Fruit fly (Drosophila melanogaster) whole organism, pupa: ENCODE data around the gene His3.3B.

Source experiments
- CG10348 ChIP-seq: fragments of 200-800 bp; sonication (Bioruptor generic); IDR thresholded peaks from 2 replicates; pipeline ENCODE4 v1.3.6; 2022; ENCODE audit warnings: missing biosample characterization, missing genetic modification characterization
- CG12605 ChIP-seq: fragments of 200-800 bp; sonication (Bioruptor generic); IDR thresholded peaks from 2 replicates; pipeline ENCODE4 v1.3.6; 2022; ENCODE audit warnings: missing biosample characterization, missing genetic modification characterization
- CG13204 ChIP-seq: fragments of 200-800 bp; sonication (Bioruptor generic); optimal IDR thresholded peaks from 2 replicates; lab custom pipeline; 2018; ENCODE audit warnings: missing biosample characterization, mild to moderate bottlenecking, missing genetic modification characterization, moderate library complexity
- CG14655 ChIP-seq: fragments of 200-800 bp; sonication (Bioruptor generic); optimal IDR thresholded peaks from 3 replicates; lab custom pipeline; 2017; ENCODE audit warnings: mild to moderate bottlenecking, missing biosample characterization, missing genetic modification reagents, missing genetic modification characterization
- CG15710 ChIP-seq: fragments of 200-800 bp; sonication (Bioruptor generic); optimal IDR thresholded peaks from 2 replicates; lab custom pipeline; 2018; ENCODE audit warnings: missing biosample characterization, mild to moderate bottlenecking, missing genetic modification characterization, moderate library complexity
- CG17806 ChIP-seq: fragments of 200-800 bp; sonication (Bioruptor generic); optimal IDR thresholded peaks from 2 replicates; lab custom pipeline; 2018; ENCODE audit warnings: missing biosample characterization, mild to moderate bottlenecking, missing genetic modification characterization, moderate library complexity
- CG32121 ChIP-seq: fragments of 200-800 bp; sonication (Bioruptor generic); IDR thresholded peaks from 2 replicates; pipeline ENCODE4 v1.3.6; 2022; ENCODE audit warnings: missing biosample characterization, missing genetic modification characterization
- CG34367 ChIP-seq: fragments of 200-800 bp; sonication (Bioruptor generic); optimal IDR thresholded peaks from 2 replicates; lab custom pipeline; 2018; ENCODE audit warnings: missing biosample characterization, mild to moderate bottlenecking, missing genetic modification characterization
- CG4496 ChIP-seq: fragments of 200-800 bp; sonication (Bioruptor generic); IDR thresholded peaks from 3 replicates; pipeline ENCODE4 v1.3.6; 2022; ENCODE audit warnings: missing biosample characterization, missing genetic modification characterization
- CG8159 ChIP-seq: fragments of 200-800 bp; sonication (Bioruptor generic); optimal IDR thresholded peaks from 3 replicates; lab custom pipeline; 2018; ENCODE audit warnings: missing biosample characterization, mild to moderate bottlenecking, missing genetic modification characterization, moderate library complexity
- CG8301 ChIP-seq: fragments of 200-800 bp; sonication (Bioruptor generic); optimal IDR thresholded peaks from 2 replicates; lab custom pipeline; 2018; ENCODE audit warnings: missing biosample characterization, mild to moderate bottlenecking, missing genetic modification characterization
- CG9948 ChIP-seq: fragments of 200-800 bp; sonication (Bioruptor generic); optimal IDR thresholded peaks from 2 replicates; lab custom pipeline; 2018; ENCODE audit warnings: missing biosample characterization, mild to moderate bottlenecking, missing genetic modification characterization, moderate library complexity
- D1 ChIP-seq: fragments of 200-800 bp; sonication (Bioruptor generic); optimal IDR thresholded peaks from 2 replicates; lab custom pipeline; 2018; ENCODE audit warnings: missing biosample characterization, mild to moderate bottlenecking, missing genetic modification characterization, moderate library complexity
- EcR ChIP-seq: fragments of 200-800 bp; sonication (Bioruptor generic); optimal IDR thresholded peaks from 3 replicates; lab custom pipeline; 2019; ENCODE audit warnings: missing biosample characterization, missing genetic modification characterization, mild to moderate bottlenecking, moderate library complexity, missing genetic modification reagents
- Ets98B ChIP-seq: fragments of 200-800 bp; sonication (Bioruptor generic); IDR thresholded peaks from 2 replicates; pipeline ENCODE4 v1.3.6; 2022; ENCODE audit warnings: missing biosample characterization, missing genetic modification characterization
- Pif1A ChIP-seq: fragments of 200-800 bp; sonication (Bioruptor generic); optimal IDR thresholded peaks from 3 replicates; lab custom pipeline; 2016; ENCODE audit warnings: missing biosample characterization, missing genetic modification characterization
- Pif1B ChIP-seq: fragments of 200-800 bp; sonication (Bioruptor generic); optimal IDR thresholded peaks from 3 replicates; lab custom pipeline; 2016; ENCODE audit warnings: missing biosample characterization, missing genetic modification characterization
- Snoo ChIP-seq: fragments of 200-800 bp; sonication (Bioruptor generic); optimal IDR thresholded peaks from 3 replicates; lab custom pipeline; 2017; ENCODE audit warnings: missing biosample characterization, mild to moderate bottlenecking, missing genetic modification characterization, inconsistent platforms
- fd96Ca ChIP-seq: fragments of 200-800 bp; sonication (Bioruptor generic); IDR thresholded peaks from 3 replicates; pipeline ENCODE4 v1.3.6; 2022; ENCODE audit warnings: missing biosample characterization, missing genetic modification characterization
- gl ChIP-seq: fragments of 200-800 bp; sonication (Bioruptor generic); optimal IDR thresholded peaks from 2 replicates; lab custom pipeline; 2018; ENCODE audit warnings: missing biosample characterization, mild to moderate bottlenecking, missing genetic modification characterization
- rn ChIP-seq: fragments of 200-800 bp; sonication (Bioruptor generic); IDR thresholded peaks from 2 replicates; pipeline ENCODE4 v1.3.6; 2022; ENCODE audit warnings: missing biosample characterization, missing genetic modification characterization

Gene His3.3B

dm6 chrX:9168273-9168672 is 11.8 kb upstream of the His3.3B start:
- TF ChIP-seq CG34367 (tag; lab: Kevin White, UChicago) (no peak), CG10348 (GFP tag; lab: Robert Waterston, UW) (no peak), CG12605 (GFP tag; lab: Robert Waterston, UW) (no peak), EcR (no peak), CG9948 (tag; lab: Kevin White, UChicago) (no peak), Pif1B (GFP tag; lab: Kevin White, UChicago) (no peak), fd96Ca (GFP tag; lab: Robert Waterston, UW) (no peak), Ets98B (no peak), CG32121 (no peak), Pif1A (GFP tag; lab: Kevin White, UChicago) (no peak), CG17806 (tag; lab: Kevin White, UChicago) (no peak)

dm6 chrX:9164510-9165506 is 8.3 kb upstream of the His3.3B start:
- no peak for TF ChIP-seq rn
- no peak for TF ChIP-seq EcR
- no peak for TF ChIP-seq CG12605 (GFP tag; lab: Robert Waterston, UW)
- TF ChIP-seq CG4496 (GFP tag; lab: Robert Waterston, UW) = no peak
- no peak for TF ChIP-seq gl (tag; lab: Kevin White, UChicago)
- no peak for TF ChIP-seq Ets98B
- TF ChIP-seq CG14655 (GFP tag; lab: Kevin White, UChicago) = no peak
- no peak for TF ChIP-seq CG8159
- no peak for TF ChIP-seq fd96Ca (GFP tag; lab: Robert Waterston, UW)
- TF ChIP-seq Snoo (tag; lab: Kevin White, UChicago) = no peak
- TF ChIP-seq Pif1A (GFP tag; lab: Kevin White, UChicago) = no peak
- TF ChIP-seq, all 21 proteins: peak for 0

dm6 chrX:9163645-9164509 is 7.4 kb upstream of the His3.3B start:
- TF ChIP-seq gl (tag; lab: Kevin White, UChicago) (peak; percentile 25), Ets98B (peak; percentile 65), CG10348 (GFP tag; lab: Robert Waterston, UW) (no peak), D1 (tag; lab: Kevin White, UChicago) (no peak), Pif1A (GFP tag; lab: Kevin White, UChicago) (no peak), CG17806 (tag; lab: Kevin White, UChicago) (no peak), CG32121 (peak; percentile 57; the same call in 1 of the 2 replicates), CG34367 (tag; lab: Kevin White, UChicago) (peak; percentile 48), EcR (no peak), CG12605 (GFP tag; lab: Robert Waterston, UW) (peak; percentile 72), CG8159 (peak; percentile 33), CG15710 (peak; percentile 1), CG4496 (GFP tag; lab: Robert Waterston, UW) (peak; percentile 69), CG9948 (tag; lab: Kevin White, UChicago) (no peak), Pif1B (GFP tag; lab: Kevin White, UChicago) (peak; percentile 61), fd96Ca (GFP tag; lab: Robert Waterston, UW) (no peak; the same call in 2 of the 3 replicates), CG13204 (GFP tag; lab: Kevin White, UChicago) (no peak), Snoo (tag; lab: Kevin White, UChicago) (no peak), rn (no peak), CG14655 (GFP tag; lab: Kevin White, UChicago) (no peak), CG8301 (tag; lab: Kevin White, UChicago) (peak; percentile 21)

dm6 chrX:9163110-9163509 is 6.6 kb upstream of the His3.3B start, which contains the start of gene mei-P26:
Gene mei-P26 (plus strand): TSS chrX:9163255.
- TF ChIP-seq fd96Ca (GFP tag; lab: Robert Waterston, UW) = no peak
- TF ChIP-seq Ets98B = no peak
- TF ChIP-seq CG4496 (GFP tag; lab: Robert Waterston, UW) = no peak
- no peak for TF ChIP-seq CG15710
- no peak for TF ChIP-seq CG8159
- TF ChIP-seq, all 21 proteins: peak for 0

dm6 chrX:9161912-9162311 is 5.4 kb upstream of the His3.3B start, which contains the start of the genes Zpr1 and CG44532:
Gene Zpr1 (minus strand): TSS chrX:9162090.
Gene CG44532 (plus strand): TSS chrX:9162092.
- TF ChIP-seq CG4496 (GFP tag; lab: Robert Waterston, UW) (no peak), CG17806 (tag; lab: Kevin White, UChicago) (no peak), gl (tag; lab: Kevin White, UChicago) (no peak), CG9948 (tag; lab: Kevin White, UChicago) (no peak), Snoo (tag; lab: Kevin White, UChicago) (no peak), Ets98B (no peak)
